Worm (Caenorhabditis elegans) whole organism, early embryonic: ENCODE measurements around the gene F55G11.7.

Experiments
- B0310.2 ChIP-seq: sonication (generic microtip); optimal IDR thresholded peaks from 2 replicates; lab custom pipeline; 2016; ENCODE audit warnings: mild to moderate bottlenecking, missing genetic modification characterization, missing compliant biosample characterization
- F13C5.2 ChIP-seq: sonication (generic microtip); optimal IDR thresholded peaks from 2 replicates; lab custom pipeline; 2017; ENCODE audit warnings: mild to moderate bottlenecking, missing genetic modification characterization, inconsistent platforms, missing compliant biosample characterization
- aly-1 ChIP-seq: sonication (generic microtip); optimal IDR thresholded peaks from 2 replicates; lab custom pipeline; 2016; ENCODE audit warnings: missing genetic modification characterization, missing compliant biosample characterization
- ama-1 ChIP-seq: fragments of 150-350 bp; optimal IDR thresholded peaks from 2 replicates; lab custom pipeline; 2014
- ceh-13 ChIP-seq: fragments of 200-800 bp; sonication (Bioruptor generic); optimal IDR thresholded peaks from 2 replicates; lab custom pipeline; 2018; ENCODE audit warnings: mild to moderate bottlenecking, missing genetic modification characterization, missing compliant biosample characterization
- ceh-36 ChIP-seq: sonication (generic microtip); optimal IDR thresholded peaks from 2 replicates; lab custom pipeline; 2016; ENCODE audit warnings: missing genetic modification characterization, inconsistent platforms, missing compliant biosample characterization
- ets-7 ChIP-seq: sonication (generic microtip); optimal IDR thresholded peaks from 2 replicates; lab custom pipeline; 2016; ENCODE audit warnings: missing genotype, missing genetic modification characterization, missing compliant biosample characterization
- flt-1 ChIP-seq: fragments of 200-800 bp; sonication (Bioruptor generic); IDR thresholded peaks from 2 replicates; pipeline ENCODE4 v1.3.6; 2022; ENCODE audit warnings: missing genetic modification characterization, missing compliant biosample characterization
- hmbx-1 ChIP-seq: sonication (generic microtip); optimal IDR thresholded peaks from 2 replicates; lab custom pipeline; 2016; ENCODE audit warnings: mild to moderate bottlenecking, missing genetic modification characterization, missing compliant biosample characterization
- hmg-4 ChIP-seq: fragments of 200-800 bp; sonication (Bioruptor generic); optimal IDR thresholded peaks from 2 replicates; lab custom pipeline; 2018; ENCODE audit warnings: mild to moderate bottlenecking, missing genetic modification characterization, missing compliant biosample characterization
- hnd-1 ChIP-seq: sonication (generic microtip); optimal IDR thresholded peaks from 2 replicates; lab custom pipeline; 2016; ENCODE audit warnings: missing genetic modification characterization, missing compliant biosample characterization
- pes-1 ChIP-seq: fragments of 200-800 bp; sonication (Bioruptor generic); IDR thresholded peaks from 2 replicates; pipeline ENCODE4 v1.3.6; 2022; ENCODE audit warnings: missing genetic modification reagents, missing genetic modification characterization, missing compliant biosample characterization
- scrt-1 ChIP-seq: fragments of 200-800 bp; sonication (Bioruptor generic); IDR thresholded peaks from 2 replicates; pipeline ENCODE4 v1.3.6; 2022; ENCODE audit warnings: missing genetic modification characterization, missing compliant biosample characterization
- sea-1 ChIP-seq: fragments of 200-800 bp; sonication (Bioruptor generic); conservative IDR thresholded peaks from 2 replicates; pipeline ENCODE4 v1.3.6; 2022; ENCODE audit warnings: missing genetic modification characterization, missing compliant biosample characterization
- tbx-11 ChIP-seq: fragments of 200-800 bp; sonication (Bioruptor generic); IDR thresholded peaks from 2 replicates; pipeline ENCODE4 v1.3.6; 2022; ENCODE audit warnings: missing genetic modification characterization, missing compliant biosample characterization
- tbx-37 ChIP-seq: fragments of 200-800 bp; sonication (Bioruptor generic); conservative IDR thresholded peaks from 2 replicates; pipeline ENCODE4 v1.3.6; 2022; ENCODE audit warnings: missing genetic modification reagents, missing genetic modification characterization, missing compliant biosample characterization
- tra-4 ChIP-seq: sonication (generic microtip); optimal IDR thresholded peaks from 2 replicates; lab custom pipeline; 2017; ENCODE audit warnings: missing genetic modification characterization, missing compliant biosample characterization

Gene F55G11.7

ce11 chrIV:12948470-12948869 lies 11.8 kb upstream of the F55G11.7 start, which contains the start of gene F55G11.10:
TSS of gene F55G11.10 (plus strand) at chrIV:12948770.
- TF ChIP-seq tbx-37 (no peak), flt-1 (GFP tag; lab: Robert Waterston, UW) (no peak), tbx-11 (GFP tag; lab: Robert Waterston, UW) (no peak), pes-1 (GFP tag; lab: Robert Waterston, UW) (no peak), B0310.2 (tag; lab: Kevin White, UChicago) (no peak)

ce11 chrIV:12957730-12958129 lies 2.5 kb upstream of the F55G11.7 start, which contains the start of gene F55G11.6:
TSS of gene F55G11.6 (plus strand) at chrIV:12958030.
- TF ChIP-seq sea-1: no peak
- TF ChIP-seq ceh-13 (GFP tag; lab: Kevin White, UChicago): no peak
- TF ChIP-seq ceh-36 (tag; lab: Kevin White, UChicago): no peak
- TF ChIP-seq tra-4: no peak
- no peak for TF ChIP-seq F13C5.2 (tag; lab: Kevin White, UChicago)
- TF ChIP-seq scrt-1 (GFP tag; lab: Robert Waterston, UW): no peak
- no peak for TF ChIP-seq aly-1 (tag; lab: Kevin White, UChicago)
- TF ChIP-seq tbx-37: no peak
- TF ChIP-seq ets-7 (tag; lab: Kevin White, UChicago): no peak
- no peak for TF ChIP-seq flt-1 (GFP tag; lab: Robert Waterston, UW)
- TF ChIP-seq pes-1 (GFP tag; lab: Robert Waterston, UW): no peak
- no peak for TF ChIP-seq ama-1 (lab: Kevin White, UChicago)
- TF ChIP-seq hmg-4: no peak
- no peak for TF ChIP-seq hmbx-1 (tag; lab: Kevin White, UChicago)
- TF ChIP-seq B0310.2 (tag; lab: Kevin White, UChicago): no peak
- TF ChIP-seq hnd-1 (tag; lab: Kevin White, UChicago): no peak
- TF ChIP-seq tbx-11 (GFP tag; lab: Robert Waterston, UW): no peak

ce11 chrIV:12962564-12962963 lies 2.3 kb downstream of the F55G11.7 start, which contains the start of gene F55G11.8:
TSS of gene F55G11.8 (plus strand) at chrIV:12962808.
- TF ChIP-seq tbx-37 (no peak), sea-1 (no peak), aly-1 (tag; lab: Kevin White, UChicago) (no peak), F13C5.2 (tag; lab: Kevin White, UChicago) (no peak), hmg-4 (no peak), ceh-36 (tag; lab: Kevin White, UChicago) (no peak), ets-7 (tag; lab: Kevin White, UChicago) (no peak), flt-1 (GFP tag; lab: Robert Waterston, UW) (no peak), hnd-1 (tag; lab: Kevin White, UChicago) (no peak), ceh-13 (GFP tag; lab: Kevin White, UChicago) (no peak), tra-4 (no peak)

- no peak for TF ChIP-seq hmbx-1 (tag; lab: Kevin White, UChicago)
Measured at ce11 chrIV:12964648-12965047, 4.4 kb downstream of the F55G11.7 start.

ce11 chrIV:12965074-12965473 lies 4.8 kb downstream of the F55G11.7 start, which contains the start of gene dod-22:
TSS of gene dod-22 (plus strand) at chrIV:12965374.
- TF ChIP-seq ceh-13 (GFP tag; lab: Kevin White, UChicago): no peak
- TF ChIP-seq scrt-1 (GFP tag; lab: Robert Waterston, UW): no peak
- no peak for TF ChIP-seq F13C5.2 (tag; lab: Kevin White, UChicago)
- no peak for TF ChIP-seq flt-1 (GFP tag; lab: Robert Waterston, UW)
- no peak for TF ChIP-seq ceh-36 (tag; lab: Kevin White, UChicago)
- TF ChIP-seq hmg-4: no peak
- TF ChIP-seq tbx-37: no peak
- no peak for TF ChIP-seq ets-7 (tag; lab: Kevin White, UChicago)
- no peak for TF ChIP-seq hnd-1 (tag; lab: Kevin White, UChicago)
- TF ChIP-seq tra-4: no peak
- no peak for TF ChIP-seq B0310.2 (tag; lab: Kevin White, UChicago)
- TF ChIP-seq hmbx-1 (tag; lab: Kevin White, UChicago): no peak
- TF ChIP-seq aly-1 (tag; lab: Kevin White, UChicago): no peak
- TF ChIP-seq sea-1: no peak
- TF ChIP-seq ama-1 (lab: Kevin White, UChicago): no peak
- no peak for TF ChIP-seq tbx-11 (GFP tag; lab: Robert Waterston, UW)
- no peak for TF ChIP-seq pes-1 (GFP tag; lab: Robert Waterston, UW)

- no peak for TF ChIP-seq aly-1 (tag; lab: Kevin White, UChicago)
- TF ChIP-seq scrt-1 (GFP tag; lab: Robert Waterston, UW): no peak
- TF ChIP-seq flt-1 (GFP tag; lab: Robert Waterston, UW): no peak
- no peak for TF ChIP-seq F13C5.2 (tag; lab: Kevin White, UChicago)
- no peak for TF ChIP-seq ama-1 (lab: Kevin White, UChicago)
- TF ChIP-seq ceh-36 (tag; lab: Kevin White, UChicago): no peak
- no peak for TF ChIP-seq ceh-13 (GFP tag; lab: Kevin White, UChicago)
- no peak for TF ChIP-seq hnd-1 (tag; lab: Kevin White, UChicago)
- TF ChIP-seq tbx-37: no peak
Measured at ce11 chrIV:12967303-12967702, 7.1 kb downstream of the F55G11.7 start.

ce11 chrIV:12969141-12969540 lies 8.9 kb downstream of the F55G11.7 start, which contains the start of gene F55G11.2:
TSS of gene F55G11.2 (minus strand) at chrIV:12969289.
- TF ChIP-seq hnd-1 (tag; lab: Kevin White, UChicago) (no peak), tbx-37 (no peak), scrt-1 (GFP tag; lab: Robert Waterston, UW) (no peak), hmg-4 (no peak), F13C5.2 (tag; lab: Kevin White, UChicago) (no peak), sea-1 (no peak), ets-7 (tag; lab: Kevin White, UChicago) (no peak), tra-4 (no peak), hmbx-1 (tag; lab: Kevin White, UChicago) (no peak), pes-1 (GFP tag; lab: Robert Waterston, UW) (no peak), flt-1 (GFP tag; lab: Robert Waterston, UW) (no peak), ama-1 (lab: Kevin White, UChicago) (no peak), ceh-13 (GFP tag; lab: Kevin White, UChicago) (no peak), tbx-11 (GFP tag; lab: Robert Waterston, UW) (no peak), aly-1 (tag; lab: Kevin White, UChicago) (no peak), ceh-36 (tag; lab: Kevin White, UChicago) (no peak), B0310.2 (tag; lab: Kevin White, UChicago) (no peak)
